Worm (Caenorhabditis elegans) whole organism, mixed stage, embryonic: Measurements from ENCODE around the gene W01C9.2.

Source experiments
- ces-1 ChIP-seq: fragments of 150-350 bp; optimal IDR thresholded peaks from 2 replicates; lab custom pipeline; 2014; ENCODE audit warnings: missing biosample characterization, missing genetic modification reagents, missing genetic modification characterization
- elt-1 ChIP-seq: sonication (generic microtip); optimal IDR thresholded peaks from 2 replicates; lab custom pipeline; 2017; ENCODE audit warnings: missing genetic modification characterization, mild to moderate bottlenecking, missing compliant biosample characterization, antibody characterized with exemption, moderate library complexity, borderline replicate concordance; ENCODE audit not compliant: insufficient read depth
- lsy-2 ChIP-seq: fragments of 150-350 bp; optimal IDR thresholded peaks from 2 replicates; lab custom pipeline; 2014; ENCODE audit warnings: missing biosample characterization, missing genetic modification characterization
- tbx-8 ChIP-seq: fragments of 200-800 bp; sonication (Bioruptor generic); optimal IDR thresholded peaks from 2 replicates; lab custom pipeline; 2018; ENCODE audit warnings: mild to moderate bottlenecking, missing genetic modification characterization, moderate library complexity, missing compliant biosample characterization

Gene W01C9.2

DNA sequence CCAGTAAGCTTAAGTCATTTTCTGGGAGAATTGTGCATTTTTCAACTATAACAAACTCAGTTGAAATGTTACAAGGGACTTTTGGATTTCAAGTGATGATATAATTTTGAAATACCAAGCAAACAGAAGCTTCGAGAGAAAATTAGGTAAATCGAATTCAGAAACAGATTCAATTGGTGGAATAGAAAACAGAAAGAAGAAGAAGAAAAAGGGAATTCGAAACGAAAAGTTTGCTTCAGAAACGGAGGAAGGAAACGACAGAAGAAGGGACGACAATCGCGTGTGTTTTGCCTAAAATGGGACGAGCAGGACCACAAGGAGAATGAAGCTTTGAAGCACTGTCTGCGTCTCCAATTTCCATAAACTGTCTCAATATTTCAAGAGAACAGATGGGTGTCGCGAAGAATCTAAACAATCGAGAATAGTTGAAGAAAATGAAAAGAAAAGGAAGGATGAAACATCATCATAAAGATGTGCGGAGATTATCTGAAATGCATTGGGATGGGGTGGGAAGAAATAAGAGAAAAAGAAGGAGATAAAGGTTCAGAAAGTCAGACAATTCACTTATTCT, 51.6 kb downstream of the W01C9.2 start:
- TF ChIP-seq ces-1 (GFP tag; lab: Kevin White, UChicago): peak; percentile 99
- no peak for TF ChIP-seq lsy-2
- TF ChIP-seq elt-1 (tag; lab: Kevin White, UChicago): peak; percentile 43
- TF ChIP-seq tbx-8: no peak
